Comparison of ENCODE assay signal across 4 fruit fly cellular contexts in genomic region chr3L:4619497-4620211, dm6.
A peak's percentile ranks its signal among the peaks of the same experiment; 100 is the strongest.
TF ChIP-seq lines count a peak whose summit lies in the region.

No protein-coding gene starts in this region.

- no peak for TF ChIP-seq CTCF in whole organism, embryonic (GFP tag; optimal IDR thresholded peaks at IDR 0.05; lab: Kevin White, UChicago)

TF ChIP-seq in whole organism, embryonic, 481 proteins besides CTCF, POLR2A, EP300 and RAD21 (continues in another document):
- TF ChIP-seq Trl (optimal IDR thresholded peaks at IDR 0.05; lab: Kevin White, UChicago) = peak; percentile 3 to 8
- no peak for TF ChIP-seq Trl (GFP tag; optimal IDR thresholded peaks at IDR 0.05; lab: Kevin White, UChicago)
- no peak for TF ChIP-seq CG18262 (tag; optimal IDR thresholded peaks at IDR 0.05; lab: Kevin White, UChicago)
- 0 out of 3 replicates have a peak, but pooled peaks have one; percentile 14 for TF ChIP-seq Mrtf (GFP tag; IDR thresholded peaks at IDR 0.05; lab: Robert Waterston, UW)
- TF ChIP-seq CG6175 (GFP tag; IDR thresholded peaks at IDR 0.05; lab: Robert Waterston, UW) = no peak
- TF ChIP-seq sqz (GFP tag; optimal IDR thresholded peaks at IDR 0.05; lab: Kevin White, UChicago) = peak; percentile 17
- TF ChIP-seq row (GFP tag; IDR thresholded peaks at IDR 0.05; lab: Robert Waterston, UW) = peak; percentile 19; the same call in 1 of the 3 replicates
- TF ChIP-seq hb (GFP tag; IDR thresholded peaks at IDR 0.05; lab: Robert Waterston, UW; ENCODE audit: partially characterized antibody) = peak; percentile 43; the same call in 1 of the 3 replicates
- peak; percentile 90 for TF ChIP-seq crol (GFP tag; IDR thresholded peaks at IDR 0.05; lab: Robert Waterston, UW)
- 0 out of 2 replicates have a peak, but pooled peaks have one; percentile 14 for TF ChIP-seq Ptx1 (GFP tag; IDR thresholded peaks at IDR 0.05; lab: Robert Waterston, UW)
- TF ChIP-seq CG14441 (GFP tag; IDR thresholded peaks at IDR 0.05; lab: Robert Waterston, UW) = 0 out of 2 replicates have a peak, but pooled peaks have one; percentile 23
- TF ChIP-seq Ets65A (GFP tag; lab: Kevin White, UChicago) = peak; percentile 49
- no peak for TF ChIP-seq Atf6 (GFP tag; IDR thresholded peaks at IDR 0.05; lab: Robert Waterston, UW)
- peak; percentile 46 for TF ChIP-seq sens (GFP tag; lab: Kevin White, UChicago)
- TF ChIP-seq ci (GFP tag; IDR thresholded peaks at IDR 0.05; lab: Robert Waterston, UW) = 0 out of 3 replicates have a peak, but pooled peaks have one; percentile 15
- TF ChIP-seq Med (GFP tag; lab: Kevin White, UChicago) = peak; percentile 45
- TF ChIP-seq sd (tag; optimal IDR thresholded peaks at IDR 0.05; lab: Kevin White, UChicago) = no peak
- TF ChIP-seq bbx (GFP tag; IDR thresholded peaks at IDR 0.05; lab: Robert Waterston, UW; ENCODE audit: partially characterized antibody) = no peak
- TF ChIP-seq tgo (GFP tag; IDR thresholded peaks at IDR 0.05; lab: Robert Waterston, UW) = peak; percentile 18; the same call in 1 of the 3 replicates
- no peak for TF ChIP-seq prd (optimal IDR thresholded peaks at IDR 0.05; lab: Kevin White, UChicago)
- TF ChIP-seq prd (GFP tag; IDR thresholded peaks at IDR 0.05; lab: Robert Waterston, UW) = 0 out of 3 replicates have a peak, but pooled peaks have one; percentile 29

TF ChIP-seq in whole organism, prepupa, 60 proteins besides CTCF, POLR2A, EP300 and RAD21 (continues in another document):
- TF ChIP-seq Gug (GFP tag; IDR thresholded peaks at IDR 0.05; lab: Robert Waterston, UW) = no peak
- no peak for TF ChIP-seq CG4318 (GFP tag; optimal IDR thresholded peaks at IDR 0.05; lab: Kevin White, UChicago)
- TF ChIP-seq CG3919 (GFP tag; optimal IDR thresholded peaks at IDR 0.05; lab: Kevin White, UChicago) = peak; percentile 59
- peak; percentile 10 for TF ChIP-seq CG8632 (GFP tag; optimal IDR thresholded peaks at IDR 0.05; lab: Kevin White, UChicago)
- peak; percentile 91 for TF ChIP-seq Eip78C (GFP tag; lab: Kevin White, UChicago)
- TF ChIP-seq CG3032 (tag; optimal IDR thresholded peaks at IDR 0.05; lab: Kevin White, UChicago) = peak; percentile 47
- TF ChIP-seq vri (GFP tag; optimal IDR thresholded peaks at IDR 0.05; lab: Kevin White, UChicago) = peak; percentile 25
- no peak for TF ChIP-seq fkh (GFP tag; optimal IDR thresholded peaks at IDR 0.05; lab: Kevin White, UChicago)
- TF ChIP-seq CG15336 (GFP tag; IDR thresholded peaks at IDR 0.05; lab: Robert Waterston, UW) = peak; percentile 52
- peak; percentile 37 for TF ChIP-seq Ets21C (GFP tag; optimal IDR thresholded peaks at IDR 0.05; lab: Kevin White, UChicago)
- TF ChIP-seq esn (GFP tag; optimal IDR thresholded peaks at IDR 0.05; lab: Kevin White, UChicago) = peak; percentile 62
- peak; percentile 83 for TF ChIP-seq CG6163 (GFP tag; IDR thresholded peaks at IDR 0.05; lab: Robert Waterston, UW)
- TF ChIP-seq lz (GFP tag; optimal IDR thresholded peaks at IDR 0.05; lab: Kevin White, UChicago) = peak; percentile 53
- peak; percentile 15 for TF ChIP-seq CG11762 (GFP tag; optimal IDR thresholded peaks at IDR 0.05; lab: Kevin White, UChicago; ENCODE audit: insufficient read depth)
- TF ChIP-seq Hr39 (GFP tag; optimal IDR thresholded peaks at IDR 0.05; lab: Kevin White, UChicago) = peak; percentile 61
- peak in 1 of 2 experiments; percentile 20 for TF ChIP-seq salr (GFP tag; optimal IDR thresholded peaks at IDR 0.05; lab: Kevin White, UChicago)
- peak; percentile 59 for TF ChIP-seq Ets96B (tag; optimal IDR thresholded peaks at IDR 0.05; lab: Kevin White, UChicago)
- no peak for TF ChIP-seq Sox15 (GFP tag; optimal IDR thresholded peaks at IDR 0.05; lab: Kevin White, UChicago)
- peak; percentile 47 for TF ChIP-seq CG6808 (GFP tag; optimal IDR thresholded peaks at IDR 0.05; lab: Kevin White, UChicago)
- no peak for TF ChIP-seq Eip93F (GFP tag; optimal IDR thresholded peaks at IDR 0.05; lab: Kevin White, UChicago)
- TF ChIP-seq CG8319 (GFP tag; optimal IDR thresholded peaks at IDR 0.05; lab: Kevin White, UChicago) = peak; percentile 37
- TF ChIP-seq CG7368 (GFP tag; optimal IDR thresholded peaks at IDR 0.05; lab: Kevin White, UChicago) = peak; percentile 48
- TF ChIP-seq CG6792 (GFP tag; optimal IDR thresholded peaks at IDR 0.05; lab: Kevin White, UChicago) = peak; percentile 64
- peak; percentile 17 for TF ChIP-seq CG9139 (GFP tag; optimal IDR thresholded peaks at IDR 0.05; lab: Kevin White, UChicago)

TF ChIP-seq in whole organism, pupa, 21 proteins besides CTCF, POLR2A, EP300 and RAD21:
- TF ChIP-seq CG4496 (GFP tag; IDR thresholded peaks at IDR 0.05; lab: Robert Waterston, UW) (no peak; the same call in 2 of the 3 replicates), CG32121 (GFP tag; IDR thresholded peaks at IDR 0.05; lab: Robert Waterston, UW) (0 out of 2 replicates have a peak, but pooled peaks have one; percentile 19), CG34367 (tag; optimal IDR thresholded peaks at IDR 0.05; lab: Kevin White, UChicago) (peak; percentile 43), CG14655 (GFP tag; optimal IDR thresholded peaks at IDR 0.05; lab: Kevin White, UChicago) (peak; percentile 46), D1 (tag; optimal IDR thresholded peaks at IDR 0.05; lab: Kevin White, UChicago) (no peak), CG8159 (tag; optimal IDR thresholded peaks at IDR 0.05; lab: Kevin White, UChicago) (peak; percentile 67), CG15710 (tag; optimal IDR thresholded peaks at IDR 0.05; lab: Kevin White, UChicago) (peak; percentile 63), CG12605 (GFP tag; IDR thresholded peaks at IDR 0.05; lab: Robert Waterston, UW) (peak; percentile 53; the same call in 1 of the 2 replicates), gl (tag; optimal IDR thresholded peaks at IDR 0.05; lab: Kevin White, UChicago) (peak; percentile 3), CG9948 (tag; optimal IDR thresholded peaks at IDR 0.05; lab: Kevin White, UChicago) (peak; percentile 66), Pif1A (GFP tag; optimal IDR thresholded peaks at IDR 0.05; lab: Kevin White, UChicago) (peak; percentile 61), CG10348 (GFP tag; IDR thresholded peaks at IDR 0.05; lab: Robert Waterston, UW) (no peak), CG17806 (tag; optimal IDR thresholded peaks at IDR 0.05; lab: Kevin White, UChicago) (peak; percentile 63), Ets98B (GFP tag; IDR thresholded peaks at IDR 0.05; lab: Robert Waterston, UW) (peak; percentile 22; the same call in 1 of the 2 replicates), Snoo (tag; optimal IDR thresholded peaks at IDR 0.05; lab: Kevin White, UChicago) (peak; percentile 48), CG8301 (tag; optimal IDR thresholded peaks at IDR 0.05; lab: Kevin White, UChicago) (peak; percentile 29), EcR (GFP tag; optimal IDR thresholded peaks at IDR 0.05; lab: Kevin White, UChicago) (no peak), rn (GFP tag; IDR thresholded peaks at IDR 0.05; lab: Robert Waterston, UW) (no peak), Pif1B (GFP tag; optimal IDR thresholded peaks at IDR 0.05; lab: Kevin White, UChicago) (peak; percentile 29), CG13204 (GFP tag; optimal IDR thresholded peaks at IDR 0.05; lab: Kevin White, UChicago) (peak; percentile 64), fd96Ca (GFP tag; IDR thresholded peaks at IDR 0.05; lab: Robert Waterston, UW) (peak; percentile 30; the same call in 1 of the 3 replicates)

TF ChIP-seq in whole organism, wandering third instar larva, 38 proteins besides CTCF, POLR2A, EP300 and RAD21:
- TF ChIP-seq Hnf4 (GFP tag; optimal IDR thresholded peaks at IDR 0.05; lab: Kevin White, UChicago) (peak; percentile 38), Jra (GFP tag; optimal IDR thresholded peaks at IDR 0.05; lab: Kevin White, UChicago) (no peak), psq (GFP tag; optimal IDR thresholded peaks at IDR 0.05; lab: Kevin White, UChicago) (peak; percentile 24), h (GFP tag; optimal IDR thresholded peaks at IDR 0.05; lab: Kevin White, UChicago) (peak; percentile 61), rgr (GFP tag; optimal IDR thresholded peaks at IDR 0.05; lab: Kevin White, UChicago) (peak; percentile 59), tai (GFP tag; optimal IDR thresholded peaks at IDR 0.05; lab: Kevin White, UChicago) (no peak), Sp1 (GFP tag; optimal IDR thresholded peaks at IDR 0.05; lab: Kevin White, UChicago) (peak; percentile 47), brk (GFP tag; optimal IDR thresholded peaks at IDR 0.05; lab: Kevin White, UChicago) (no peak), fru (GFP tag; optimal IDR thresholded peaks at IDR 0.05; lab: Kevin White, UChicago) (peak; percentile 72), CG9705 (GFP tag; optimal IDR thresholded peaks at IDR 0.05; lab: Kevin White, UChicago) (no peak), OdsH (GFP tag; optimal IDR thresholded peaks at IDR 0.05; lab: Kevin White, UChicago) (peak; percentile 49), CG32264 (GFP tag; optimal IDR thresholded peaks at IDR 0.05; lab: Kevin White, UChicago) (peak; percentile 17), br (GFP tag; optimal IDR thresholded peaks at IDR 0.05; lab: Kevin White, UChicago) (peak; percentile 63), HLH106 (tag; optimal IDR thresholded peaks at IDR 0.05; lab: Kevin White, UChicago) (peak; percentile 51), Rel (GFP tag; optimal IDR thresholded peaks at IDR 0.05; lab: Kevin White, UChicago) (no peak), Rel (tag; optimal IDR thresholded peaks at IDR 0.05; lab: Kevin White, UChicago) (no peak), woc (GFP tag; optimal IDR thresholded peaks at IDR 0.05; lab: Kevin White, UChicago) (peak; percentile 48), dmrt93B (GFP tag; optimal IDR thresholded peaks at IDR 0.05; lab: Kevin White, UChicago) (no peak), foxo (GFP tag; optimal IDR thresholded peaks at IDR 0.05; lab: Kevin White, UChicago) (peak in 1 of 2 experiments; percentile 73), ey (GFP tag; optimal IDR thresholded peaks at IDR 0.05; lab: Kevin White, UChicago) (peak; percentile 68)

Comparison
In these comparisons a context has a peak if more than half of its experiments do, and no peak if none do; other contexts are left out.
1. Of the 7 proteins assayed by ChIP-seq in both whole organism, embryonic and whole organism, prepupa: peak only in whole organism, embryonic: none; only in whole organism, prepupa: Hr39; in both: none; in neither: 6.